Worm (Caenorhabditis elegans): ENCODE data around the gene mdt-27.

mdt-27 gene

ce11 chrV:9175218-9175837 lies 38.1 kb downstream of the mdt-27 start, which contains the start of gene spas-1 (continued):
- TF ChIP-seq unc-39 (tag; optimal IDR thresholded peaks at IDR 0.05) (no peak), tbx-2 (tag; optimal IDR thresholded peaks at IDR 0.05) (peak; percentile 76), nhr-76 (tag; optimal IDR thresholded peaks at IDR 0.05) (no peak), snpc-4 (tag; optimal IDR thresholded peaks at IDR 0.05) (peak; percentile 88), R02D3.7 (tag; optimal IDR thresholded peaks at IDR 0.05) (peak; percentile 75), skn-1 (tag; optimal IDR thresholded peaks at IDR 0.05) (no peak), nfya-1 (tag; optimal IDR thresholded peaks at IDR 0.05; ENCODE audit: insufficient read depth) (peak; percentile 85), unc-62 (GFP tag; optimal IDR thresholded peaks at IDR 0.05) (peak; percentile 60), lsy-12 (tag; optimal IDR thresholded peaks at IDR 0.05) (peak; percentile 73), ceh-28 (tag; optimal IDR thresholded peaks at IDR 0.05) (peak; percentile 82), nhr-43 (tag; optimal IDR thresholded peaks at IDR 0.05; ENCODE audit: poor library complexity, severe bottlenecking) (peak; percentile 77), zag-1 (tag; optimal IDR thresholded peaks at IDR 0.05) (no peak), pha-4 (tag; optimal IDR thresholded peaks at IDR 0.05) (peak; percentile 95), ztf-11 (tag; optimal IDR thresholded peaks at IDR 0.05) (no peak), egl-5 (tag; optimal IDR thresholded peaks at IDR 0.05) (peak; percentile 67), ama-1 (optimal IDR thresholded peaks at IDR 0.05) (peak; percentile 41), fkh-2 (tag; optimal IDR thresholded peaks at IDR 0.05) (no peak), nhr-237 (tag; optimal IDR thresholded peaks at IDR 0.05) (no peak), eor-1 (tag; optimal IDR thresholded peaks at IDR 0.05) (no peak), nhr-23 (tag; optimal IDR thresholded peaks at IDR 0.05) (peak; percentile 89), pqm-1 (tag; optimal IDR thresholded peaks at IDR 0.05) (peak; percentile 73)

- TF ChIP-seq nhr-11 (tag; optimal IDR thresholded peaks at IDR 0.05) (no peak), R02D3.7 (tag; optimal IDR thresholded peaks at IDR 0.05) (no peak), daf-12 (tag; optimal IDR thresholded peaks at IDR 0.05) (no peak), pqm-1 (tag; optimal IDR thresholded peaks at IDR 0.05) (no peak), snpc-4 (tag; optimal IDR thresholded peaks at IDR 0.05) (no peak), ceh-28 (tag; optimal IDR thresholded peaks at IDR 0.05) (no peak), ama-1 (optimal IDR thresholded peaks at IDR 0.05) (no peak), fkh-2 (tag; optimal IDR thresholded peaks at IDR 0.05) (no peak), nhr-25 (tag; optimal IDR thresholded peaks at IDR 0.05) (no peak), aly-2 (tag; optimal IDR thresholded peaks at IDR 0.05) (no peak), elt-1 (tag; optimal IDR thresholded peaks at IDR 0.05) (no peak), nhr-77 (tag; optimal IDR thresholded peaks at IDR 0.05) (no peak), jun-1 (tag; optimal IDR thresholded peaks at IDR 0.05) (no peak), ZK546.5 (tag; optimal IDR thresholded peaks at IDR 0.05) (no peak), ceh-9 (tag; optimal IDR thresholded peaks at IDR 0.05) (no peak), sea-2 (GFP tag; optimal IDR thresholded peaks at IDR 0.05) (no peak)
Observed at ce11 chrV:9173789-9174188, 39.7 kb downstream of the mdt-27 start, which contains the start of gene pqn-16. pqn-16 (plus strand) TSS chrV:9174089.

- TF ChIP-seq ceh-82 (tag; optimal IDR thresholded peaks at IDR 0.05): no peak
- no peak for TF ChIP-seq tbx-2 (tag; optimal IDR thresholded peaks at IDR 0.05)
- TF ChIP-seq egl-27 (tag; optimal IDR thresholded peaks at IDR 0.05): no peak
- TF ChIP-seq nhr-237 (tag; optimal IDR thresholded peaks at IDR 0.05): no peak
- TF ChIP-seq elt-3 (tag; optimal IDR thresholded peaks at IDR 0.05): no peak
- TF ChIP-seq elt-2 (tag; optimal IDR thresholded peaks at IDR 0.05): peak; percentile 63
- no peak for TF ChIP-seq ztf-4 (tag; optimal IDR thresholded peaks at IDR 0.05)
- peak; percentile 52 for TF ChIP-seq pha-4 (tag; optimal IDR thresholded peaks at IDR 0.05)
- TF ChIP-seq daf-12 (tag; optimal IDR thresholded peaks at IDR 0.05): no peak
- TF ChIP-seq lsy-12 (tag; optimal IDR thresholded peaks at IDR 0.05): no peak
- peak; percentile 52 for TF ChIP-seq pqm-1 (tag; optimal IDR thresholded peaks at IDR 0.05)
- no peak for TF ChIP-seq zag-1 (tag; optimal IDR thresholded peaks at IDR 0.05)
- TF ChIP-seq nhr-12 (tag; optimal IDR thresholded peaks at IDR 0.05): no peak
- no peak for TF ChIP-seq nhr-76 (tag; optimal IDR thresholded peaks at IDR 0.05)
Observed at ce11 chrV:9172989-9173388, 40.5 kb downstream of the mdt-27 start, which contains the start of gene gad-3. gad-3 (minus strand) TSS chrV:9173005.

ce11 chrV:9168089-9168488 lies 45.4 kb downstream of the mdt-27 start, which contains the start of gene B0222.11:
B0222.11 (minus strand) TSS chrV:9168189.
- no peak for TF ChIP-seq mdl-1 (tag; optimal IDR thresholded peaks at IDR 0.05)
- no peak for TF ChIP-seq lin-39 (tag; optimal IDR thresholded peaks at IDR 0.05)
- no peak for TF ChIP-seq pqm-1 (tag; optimal IDR thresholded peaks at IDR 0.05)
- no peak for TF ChIP-seq mml-1 (tag; optimal IDR thresholded peaks at IDR 0.05)
- TF ChIP-seq aly-2 (tag; optimal IDR thresholded peaks at IDR 0.05): no peak
- TF ChIP-seq unc-39 (tag; optimal IDR thresholded peaks at IDR 0.05): no peak
- no peak for TF ChIP-seq ceh-9 (tag; optimal IDR thresholded peaks at IDR 0.05)
- TF ChIP-seq daf-12 (tag; optimal IDR thresholded peaks at IDR 0.05): no peak
- no peak for TF ChIP-seq elt-2 (tag; optimal IDR thresholded peaks at IDR 0.05)
- TF ChIP-seq nhr-23 (tag; optimal IDR thresholded peaks at IDR 0.05): no peak
- no peak for TF ChIP-seq zag-1 (tag; optimal IDR thresholded peaks at IDR 0.05)
